Worm (Caenorhabditis elegans): ENCODE measurements around the gene M163.7.

DNA sequence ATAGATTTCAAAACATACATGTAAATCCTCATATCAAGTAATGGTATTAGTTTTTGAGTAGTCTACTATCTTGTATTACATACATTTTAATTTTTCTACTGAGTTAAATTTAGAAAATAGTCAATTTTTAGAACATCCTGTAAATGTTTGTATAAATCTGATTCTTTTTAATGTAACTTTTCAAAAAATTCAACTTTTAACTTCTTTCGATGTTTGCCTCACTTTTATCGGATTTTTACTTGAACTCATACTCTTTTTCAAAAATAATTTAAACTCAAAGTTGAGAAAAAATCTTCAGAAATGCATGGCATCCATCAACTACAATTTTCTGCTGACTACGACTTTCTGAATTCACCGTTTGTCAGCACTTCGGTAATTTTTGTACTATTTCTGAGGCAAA lies at the start of gene M163.7:
- TF ChIP-seq aly-1 (tag; optimal IDR thresholded peaks at IDR 0.05) = no peak
- no peak for TF ChIP-seq B0310.2 (tag; optimal IDR thresholded peaks at IDR 0.05)
- no peak for TF ChIP-seq ama-1 (optimal IDR thresholded peaks at IDR 0.05)
- no peak for TF ChIP-seq hmbx-1 (tag; optimal IDR thresholded peaks at IDR 0.05)
- TF ChIP-seq flt-1 (GFP tag; IDR thresholded peaks at IDR 0.05) = no peak
- TF ChIP-seq tra-4 (tag; optimal IDR thresholded peaks at IDR 0.05) = no peak
- no peak for TF ChIP-seq pes-1 (GFP tag; IDR thresholded peaks at IDR 0.05)

All from whole organism, early embryonic.